Fruit fly (Drosophila melanogaster) S2 (cell line): ENCODE data around the gene CG12521.

ENCODE experiments used
- CG8478 ChIP-seq: fragments of >200 bp; optimal IDR thresholded peaks from 2 replicates; lab custom pipeline; 2018
- CTCF ChIP-seq, 2 experiments: fragments of >200 bp; optimal IDR thresholded peaks; 2 replicates each; lab custom pipeline; 2018

DNA sequence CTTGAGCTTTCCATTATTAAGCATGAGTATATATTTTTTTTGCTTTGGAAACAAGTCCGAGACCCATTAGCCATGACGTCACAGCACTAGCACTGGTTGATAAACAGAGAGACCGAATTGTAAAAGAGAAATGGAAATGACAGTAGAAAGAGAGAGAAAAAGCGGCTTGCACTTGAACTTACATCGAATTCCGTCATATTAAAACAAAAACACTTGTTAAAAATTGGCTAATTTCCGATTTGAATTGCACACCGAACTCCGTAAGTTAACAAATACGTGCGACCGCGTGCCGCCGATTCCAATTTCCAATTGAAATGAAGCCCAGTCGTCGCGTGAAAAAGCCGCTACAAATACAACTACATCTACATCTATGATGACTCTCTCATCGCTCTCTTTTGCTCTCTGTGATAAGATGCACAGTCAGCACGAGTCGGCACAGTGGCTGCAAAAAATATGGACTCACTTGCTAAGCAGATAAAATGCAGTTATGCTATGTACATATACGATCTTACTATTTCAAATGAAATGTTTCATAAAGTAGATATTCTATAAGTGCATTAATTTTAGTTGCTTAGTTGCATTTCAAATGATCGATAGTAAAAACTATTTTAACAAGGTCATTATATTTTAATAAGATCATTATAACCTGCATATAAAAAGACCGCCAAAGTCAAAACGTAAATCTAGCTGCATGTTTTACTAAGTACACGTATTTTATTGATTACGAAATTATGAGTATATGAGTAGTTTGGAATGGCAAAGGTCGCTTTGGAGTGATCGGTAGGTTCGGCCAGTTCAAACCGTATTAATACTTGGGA lies 27.8 kb downstream of the CG12521 start:
- no peak for TF ChIP-seq CG8478 (lab: Kevin White, UChicago)
- no peak for TF ChIP-seq CTCF (optimal IDR thresholded peaks at IDR 0.05; lab: Kevin White, UChicago)
